Worm (Caenorhabditis elegans): ENCODE results near the gene C09F9.2.

C09F9.2 gene

DNA sequence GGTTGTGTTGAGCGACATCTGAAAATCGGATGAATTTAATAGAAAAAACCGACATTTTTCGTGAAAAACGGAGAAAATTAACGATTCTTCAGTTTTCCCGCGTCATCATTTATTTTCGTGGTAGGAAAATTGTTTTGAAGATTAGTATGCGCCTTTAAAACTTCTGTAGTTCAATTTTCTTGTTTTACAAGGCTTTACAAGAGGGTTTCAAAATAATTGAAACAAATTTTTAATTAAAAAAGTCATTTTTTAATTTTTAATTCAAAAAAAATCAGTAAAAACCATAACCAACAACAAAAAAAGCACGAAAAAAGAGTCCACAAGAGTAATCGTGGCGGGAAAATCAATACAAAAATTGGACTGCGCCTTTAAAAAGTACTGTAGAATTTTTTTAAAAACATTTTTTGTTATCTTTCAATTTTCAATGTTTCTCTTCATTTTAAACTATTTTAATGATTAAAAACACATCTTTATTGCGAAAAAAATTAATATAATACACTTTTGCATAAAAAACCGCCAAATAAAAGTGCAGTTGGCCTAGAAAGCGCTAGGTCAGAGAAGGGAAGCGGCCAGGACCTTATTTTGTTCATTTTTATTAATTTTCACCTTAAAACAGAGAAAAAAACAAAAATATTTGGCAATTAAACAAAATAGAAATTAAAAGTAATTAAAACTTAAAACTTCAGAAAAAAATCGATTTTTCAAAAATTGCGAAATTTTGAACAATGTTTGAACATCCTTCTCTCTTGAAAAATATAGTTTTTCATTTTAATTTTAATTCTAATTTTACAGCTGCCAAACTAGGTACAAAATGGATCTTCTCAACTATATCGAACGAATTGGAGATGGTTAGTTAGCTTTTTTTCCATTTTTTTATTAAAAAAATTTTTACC, 48.8 kb downstream of the C09F9.2 start, which contains the start of the genes tac-1 and Y54E2A.4 (continued):
- TF ChIP-seq D2030.7 (GFP tag; IDR thresholded peaks at IDR 0.05) (peak; percentile 35; the same call in 1 of the 2 replicates), fkh-3 (tag; optimal IDR thresholded peaks at IDR 0.05) (no peak), bed-1 (GFP tag; IDR thresholded peaks at IDR 0.05) (no peak), egl-44 (GFP tag; IDR thresholded peaks at IDR 0.05) (no peak), efl-1 (GFP tag; optimal IDR thresholded peaks at IDR 0.05) (peak; percentile 74), nhr-80 (tag; optimal IDR thresholded peaks at IDR 0.05) (no peak), madf-6 (GFP tag; IDR thresholded peaks at IDR 0.05) (peak; percentile 84), bed-2 (GFP tag; IDR thresholded peaks at IDR 0.05) (no peak), ceh-27 (GFP tag; optimal IDR thresholded peaks at IDR 0.05) (no peak), sptf-2 (GFP tag; optimal IDR thresholded peaks at IDR 0.05) (no peak), xnd-1 (tag; optimal IDR thresholded peaks at IDR 0.05) (peak; percentile 86), dpl-1 (GFP tag; optimal IDR thresholded peaks at IDR 0.05) (peak; percentile 21), F39B2.1 (GFP tag; IDR thresholded peaks at IDR 0.05) (no peak), zim-3 (tag; optimal IDR thresholded peaks at IDR 0.05) (no peak), aptf-3 (GFP tag; IDR thresholded peaks at IDR 0.05) (no peak), attf-5 (GFP tag; optimal IDR thresholded peaks at IDR 0.05) (no peak), nhr-27 (tag; optimal IDR thresholded peaks at IDR 0.05) (no peak), lir-1 (GFP tag; conservative IDR thresholded peaks at IDR 0.05) (no peak), hmg-20 (GFP tag; IDR thresholded peaks at IDR 0.05) (no peak), tlf-1 (GFP tag; optimal IDR thresholded peaks at IDR 0.05) (peak; percentile 47), sdz-38 (tag; optimal IDR thresholded peaks at IDR 0.05) (no peak), F22D6.2 (tag; optimal IDR thresholded peaks at IDR 0.05) (no peak), madf-8 (GFP tag; conservative IDR thresholded peaks at IDR 0.05) (peak; percentile 66), ceh-58 (GFP tag; IDR thresholded peaks at IDR 0.05) (no peak), repo-1 (tag; optimal IDR thresholded peaks at IDR 0.05) (no peak), nhr-179 (tag; optimal IDR thresholded peaks at IDR 0.05) (no peak), lin-54 (GFP tag; optimal IDR thresholded peaks at IDR 0.05) (peak; percentile 6), lin-40 (tag; optimal IDR thresholded peaks at IDR 0.05) (no peak), F52B5.7 (tag; optimal IDR thresholded peaks at IDR 0.05) (no peak), zfh-2 (GFP tag; conservative IDR thresholded peaks at IDR 0.05) (no peak), mcd-1 (GFP tag; IDR thresholded peaks at IDR 0.05) (no peak), tbp1 (GFP tag; optimal IDR thresholded peaks at IDR 0.05) (no peak), attf-6 (GFP tag; IDR thresholded peaks at IDR 0.05) (no peak), B0019.2 (GFP tag; conservative IDR thresholded peaks at IDR 0.05) (no peak), mes-4 (tag; optimal IDR thresholded peaks at IDR 0.05) (no peak), hlh-26 (GFP tag; conservative IDR thresholded peaks at IDR 0.05) (no peak), snpc-1.1 (tag; optimal IDR thresholded peaks at IDR 0.05; ENCODE audit: insufficient read depth) (peak; percentile 26), Y67H2A.10 (GFP tag; conservative IDR thresholded peaks at IDR 0.05) (no peak), aptf-2 (GFP tag; conservative IDR thresholded peaks at IDR 0.05) (no peak), B0261.1 (tag; optimal IDR thresholded peaks at IDR 0.05) (no peak), sea-2 (GFP tag; IDR thresholded peaks at IDR 0.05) (no peak), ets-4 (GFP tag; optimal IDR thresholded peaks at IDR 0.05) (no peak), ztf-22 (GFP tag; optimal IDR thresholded peaks at IDR 0.05) (no peak), nhr-90 (tag; optimal IDR thresholded peaks at IDR 0.05) (no peak), hlh-12 (tag; optimal IDR thresholded peaks at IDR 0.05) (no peak), ceh-79 (tag; optimal IDR thresholded peaks at IDR 0.05) (no peak), F33H1.4 (GFP tag; IDR thresholded peaks at IDR 0.05) (peak; percentile 85), hmg-1.2 (GFP tag; IDR thresholded peaks at IDR 0.05) (no peak)

Measured in whole organism, young adult.